Fruit fly (Drosophila melanogaster) whole organism, adult: ENCODE results near the gene CG5021.
A peak's percentile ranks its signal among the peaks of the same experiment; 100 is the strongest.

Source experiments
- CG11617 ChIP-seq: fragments of 200-800 bp; sonication (Bioruptor generic); optimal IDR thresholded peaks from 2 replicates; lab custom pipeline; 2017; ENCODE audit warnings: mild to moderate bottlenecking, missing biosample characterization, missing genetic modification reagents, missing genetic modification characterization
- CG12768 ChIP-seq: fragments of 200-800 bp; sonication (Bioruptor generic); optimal IDR thresholded peaks from 2 replicates; lab custom pipeline; 2017; ENCODE audit warnings: missing biosample characterization, missing genetic modification characterization, mild to moderate bottlenecking, moderate library complexity, missing genetic modification reagents
- CG14711 ChIP-seq: fragments of 200-800 bp; sonication (Bioruptor generic); optimal IDR thresholded peaks from 2 replicates; lab custom pipeline; 2018; ENCODE audit warnings: missing biosample characterization, mild to moderate bottlenecking, missing genetic modification characterization, moderate library complexity
- CG1620 ChIP-seq: fragments of 200-800 bp; sonication (Bioruptor generic); optimal IDR thresholded peaks from 2 replicates; lab custom pipeline; 2016; ENCODE audit warnings: missing biosample characterization, missing genetic modification characterization
- CG33017 ChIP-seq: fragments of 200-800 bp; sonication (Bioruptor generic); optimal IDR thresholded peaks from 2 replicates; lab custom pipeline; 2018; ENCODE audit warnings: missing biosample characterization, mild to moderate bottlenecking, missing genetic modification characterization, moderate library complexity
- CG5204 ChIP-seq: fragments of 200-800 bp; sonication (Bioruptor generic); optimal IDR thresholded peaks from 2 replicates; lab custom pipeline; 2016; ENCODE audit warnings: missing biosample characterization, missing genetic modification characterization
- CG7045 ChIP-seq: fragments of 200-800 bp; sonication (Bioruptor generic); optimal IDR thresholded peaks from 2 replicates; lab custom pipeline; 2017; ENCODE audit warnings: missing biosample characterization, mild to moderate bottlenecking, missing genetic modification characterization
- CG7101 ChIP-seq: fragments of 200-800 bp; sonication (Bioruptor generic); optimal IDR thresholded peaks from 2 replicates; lab custom pipeline; 2018; ENCODE audit warnings: missing biosample characterization, mild to moderate bottlenecking, missing genetic modification characterization, moderate library complexity
- Clk ChIP-seq: fragments of 200-800 bp; sonication (Bioruptor generic); optimal IDR thresholded peaks from 2 replicates; lab custom pipeline; 2017; ENCODE audit warnings: missing biosample characterization, missing genetic modification characterization
- Crg-1 ChIP-seq: fragments of 200-800 bp; sonication (Bioruptor generic); optimal IDR thresholded peaks from 2 replicates; lab custom pipeline; 2016; ENCODE audit warnings: missing biosample characterization, missing genetic modification characterization
- Hr96 ChIP-seq: fragments of 200-800 bp; sonication (Bioruptor generic); optimal IDR thresholded peaks from 2 replicates; lab custom pipeline; 2016; ENCODE audit warnings: missing biosample characterization, missing genetic modification characterization
- Mnt ChIP-seq: fragments of 200-800 bp; sonication (Bioruptor generic); optimal IDR thresholded peaks from 2 replicates; lab custom pipeline; 2016; ENCODE audit warnings: missing biosample characterization, mild to moderate bottlenecking, missing genetic modification characterization
- bab1 ChIP-seq: fragments of 200-800 bp; sonication (Bioruptor generic); optimal IDR thresholded peaks from 3 replicates; lab custom pipeline; 2019; ENCODE audit warnings: missing biosample characterization, mild to moderate bottlenecking, missing genetic modification characterization, moderate library complexity
- cic ChIP-seq: fragments of 200-800 bp; sonication (Bioruptor generic); optimal IDR thresholded peaks from 2 replicates; lab custom pipeline; 2017; ENCODE audit warnings: missing biosample characterization, mild to moderate bottlenecking, missing genetic modification characterization, moderate library complexity
- cnc ChIP-seq, 2 experiments: fragments of >200 bp; optimal IDR thresholded peaks; 2 replicates each; lab custom pipeline; 2017
- kay ChIP-seq: fragments of 200-800 bp; sonication (Bioruptor generic); peaks from one replicate; lab custom pipeline; 2016; ENCODE audit warnings: missing biosample characterization, missing genetic modification characterization, borderline replicate concordance
- ovo ChIP-seq: fragments of 200-800 bp; sonication (Bioruptor generic); optimal IDR thresholded peaks from 2 replicates; lab custom pipeline; 2016; ENCODE audit warnings: missing biosample characterization, missing genetic modification characterization
- pad ChIP-seq: fragments of 200-800 bp; sonication (Bioruptor generic); optimal IDR thresholded peaks from 3 replicates; lab custom pipeline; 2017; ENCODE audit warnings: missing biosample characterization, missing genetic modification characterization, mild to moderate bottlenecking, moderate library complexity, missing genetic modification reagents
- tj ChIP-seq: fragments of 200-800 bp; sonication (Bioruptor generic); optimal IDR thresholded peaks from 3 replicates; lab custom pipeline; 2017; ENCODE audit warnings: missing biosample characterization, mild to moderate bottlenecking, missing genetic modification characterization, moderate library complexity
- toe ChIP-seq: fragments of 200-800 bp; sonication (Bioruptor generic); optimal IDR thresholded peaks from 2 replicates; lab custom pipeline; 2016; ENCODE audit warnings: missing biosample characterization, missing genetic modification characterization

CG5021 gene

dm6 chr3L:8996899-8997685 lies 30.5 kb downstream of the CG5021 start:
- TF ChIP-seq bab1 (GFP tag; lab: Kevin White, UChicago) = no peak
- TF ChIP-seq CG12768 (GFP tag; lab: Kevin White, UChicago) = peak; percentile 49
- no peak for TF ChIP-seq Clk
- peak; percentile 55 for TF ChIP-seq CG11617 (GFP tag; lab: Kevin White, UChicago)
- TF ChIP-seq Crg-1 (GFP tag; lab: Kevin White, UChicago) = no peak
- no peak for TF ChIP-seq CG7101 (tag; lab: Kevin White, UChicago)
- TF ChIP-seq cic = peak; percentile 42
- no peak for TF ChIP-seq kay (GFP tag; lab: Kevin White, UChicago)
- TF ChIP-seq cnc (optimal IDR thresholded peaks at IDR 0.05; lab: Kevin White, UChicago) = no peak
- TF ChIP-seq ovo (GFP tag; lab: Kevin White, UChicago) = peak; percentile 85
- no peak for TF ChIP-seq Mnt (GFP tag; lab: Kevin White, UChicago)
- TF ChIP-seq pad (GFP tag; lab: Kevin White, UChicago) = peak; percentile 99
- TF ChIP-seq CG7045 = no peak
- TF ChIP-seq CG1620 (GFP tag; lab: Kevin White, UChicago) = no peak
- peak; percentile 91 for TF ChIP-seq tj

dm6 chr3L:8997686-8998239 lies 31.1 kb downstream of the CG5021 start, which contains the start of the genes smg and CG5087:
Gene smg (minus strand): TSS chr3L:8997989.
Gene CG5087 (plus strand): TSS chr3L:8998184.
- TF ChIP-seq CG33017 = no peak
- TF ChIP-seq tj = peak; percentile 17
- no peak for TF ChIP-seq Clk
- peak; percentile 57 for TF ChIP-seq ovo (GFP tag; lab: Kevin White, UChicago)
- TF ChIP-seq Mnt (GFP tag; lab: Kevin White, UChicago) = peak; percentile 55
- TF ChIP-seq Hr96 = no peak
- peak; percentile 6 for TF ChIP-seq CG14711
- no peak for TF ChIP-seq kay (GFP tag; lab: Kevin White, UChicago)
- peak; percentile 74 for TF ChIP-seq bab1 (GFP tag; lab: Kevin White, UChicago)
- TF ChIP-seq Crg-1 (GFP tag; lab: Kevin White, UChicago) = no peak
- no peak for TF ChIP-seq CG5204 (GFP tag; lab: Kevin White, UChicago)
- no peak for TF ChIP-seq CG12768 (GFP tag; lab: Kevin White, UChicago)
- no peak for TF ChIP-seq cnc (optimal IDR thresholded peaks at IDR 0.05; lab: Kevin White, UChicago)
- TF ChIP-seq toe (GFP tag; lab: Kevin White, UChicago) = peak; percentile 46
- TF ChIP-seq CG7045 = no peak
- no peak for TF ChIP-seq cic
- no peak for TF ChIP-seq pad (GFP tag; lab: Kevin White, UChicago)
- TF ChIP-seq CG11617 (GFP tag; lab: Kevin White, UChicago) = peak; percentile 4
- TF ChIP-seq CG1620 (GFP tag; lab: Kevin White, UChicago) = peak; percentile 62
- TF ChIP-seq CG7101 (tag; lab: Kevin White, UChicago) = no peak

dm6 chr3L:9002527-9002926 lies 35.9 kb downstream of the CG5021 start:
- TF ChIP-seq cnc (optimal IDR thresholded peaks at IDR 0.05; lab: Kevin White, UChicago) (no peak), Hr96 (no peak), CG14711 (no peak), bab1 (GFP tag; lab: Kevin White, UChicago) (no peak), toe (GFP tag; lab: Kevin White, UChicago) (no peak), tj (no peak)

DNA sequence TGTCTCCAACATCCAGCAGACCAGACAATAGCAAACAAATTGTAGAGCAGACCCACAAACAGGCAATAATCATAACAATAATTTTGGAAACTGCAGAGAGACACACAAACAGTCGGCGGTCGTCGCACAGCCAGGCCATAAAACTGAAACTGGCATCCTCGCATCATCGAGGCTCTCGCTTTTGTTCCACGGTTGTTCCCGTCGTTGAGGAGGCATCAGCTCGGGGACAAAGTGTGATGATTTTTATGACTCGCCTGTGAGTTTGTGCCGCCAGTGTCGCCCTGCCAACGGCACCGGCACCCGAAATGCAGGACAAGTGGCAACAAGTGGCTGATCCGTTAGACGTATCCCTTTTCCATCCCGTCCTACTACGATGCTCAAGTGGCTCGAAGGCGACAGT lies 36.7 kb downstream of the CG5021 start:
- TF ChIP-seq CG14711 (no peak), pad (GFP tag; lab: Kevin White, UChicago) (no peak), CG33017 (no peak), CG12768 (GFP tag; lab: Kevin White, UChicago) (no peak), Mnt (GFP tag; lab: Kevin White, UChicago) (no peak), kay (GFP tag; lab: Kevin White, UChicago) (no peak), CG5204 (GFP tag; lab: Kevin White, UChicago) (no peak), toe (GFP tag; lab: Kevin White, UChicago) (no peak), cic (no peak), CG7101 (tag; lab: Kevin White, UChicago) (no peak)

dm6 chr3L:9004788-9005246 lies 38.2 kb downstream of the CG5021 start, which contains the start of gene Doc3:
Gene Doc3 (plus strand): TSS chr3L:9005196.
- TF ChIP-seq CG11617 (GFP tag; lab: Kevin White, UChicago) (no peak), CG14711 (no peak), cic (no peak), bab1 (GFP tag; lab: Kevin White, UChicago) (no peak), toe (GFP tag; lab: Kevin White, UChicago) (no peak)

DNA sequence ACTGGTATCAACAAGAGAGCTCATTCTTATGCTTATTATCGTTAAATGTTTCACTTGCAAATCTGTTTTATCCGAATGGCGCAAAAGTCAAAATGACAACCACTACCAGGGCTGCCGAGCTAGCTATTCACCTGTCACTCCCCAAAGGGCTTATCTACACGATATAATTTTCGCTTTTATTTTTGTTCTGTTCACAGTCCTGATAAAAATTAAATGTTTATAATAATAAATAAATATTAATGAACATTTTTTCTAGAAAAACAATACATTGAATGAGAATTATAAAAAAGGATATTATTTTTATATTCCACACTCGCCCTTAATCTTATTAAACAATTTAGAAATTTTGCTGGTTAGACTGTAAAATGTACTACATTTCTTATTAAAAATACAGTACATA lies 43.1 kb downstream of the CG5021 start, which contains the start of gene CG5194:
Gene CG5194, minus strand, starts transcription at position 101 of the 400 bp plus-strand sequence.
- TF ChIP-seq cnc (optimal IDR thresholded peaks at IDR 0.05; lab: Kevin White, UChicago) (no peak), cic (no peak), CG7101 (tag; lab: Kevin White, UChicago) (no peak), Crg-1 (GFP tag; lab: Kevin White, UChicago) (no peak), CG7045 (no peak), CG14711 (no peak), CG5204 (GFP tag; lab: Kevin White, UChicago) (no peak), Hr96 (no peak), CG33017 (no peak), Clk (no peak)
